Fruit fly (Drosophila melanogaster) whole organism, embryonic: ENCODE results near the gene Spn28B.
A peak's percentile ranks its signal among the peaks of the same experiment; 100 is the strongest.

ENCODE experiments used
- Ada2b ChIP-seq: fragments of 200-800 bp; sonication (Bioruptor generic); IDR thresholded peaks from 2 replicates; pipeline ENCODE4 v1.3.6; 2022; ENCODE audit warnings: missing biosample characterization, missing genetic modification characterization
- CG10366 ChIP-seq: fragments of 200-800 bp; sonication (Bioruptor generic); IDR thresholded peaks from 2 replicates; pipeline ENCODE4 v1.3.6; 2022; ENCODE audit warnings: missing biosample characterization, missing genetic modification characterization
- CG12299 ChIP-seq: fragments of 200-800 bp; sonication (Bioruptor generic); optimal IDR thresholded peaks from 2 replicates; lab custom pipeline; 2018; ENCODE audit warnings: missing biosample characterization, mild to moderate bottlenecking, missing genetic modification characterization
- CG13894 ChIP-seq: fragments of 200-800 bp; sonication (Bioruptor generic); optimal IDR thresholded peaks from 3 replicates; lab custom pipeline; 2018; ENCODE audit warnings: missing biosample characterization, mild to moderate bottlenecking, missing genetic modification characterization, moderate library complexity
- CG14014 ChIP-seq: fragments of 200-800 bp; sonication (Bioruptor generic); IDR thresholded peaks from 2 replicates; pipeline ENCODE4 v1.3.6; 2022; ENCODE audit warnings: missing biosample characterization, missing genetic modification characterization
- CG14441 ChIP-seq: fragments of 200-800 bp; sonication (Bioruptor generic); IDR thresholded peaks from 2 replicates; pipeline ENCODE4 v1.3.6; 2022; ENCODE audit warnings: missing biosample characterization, missing genetic modification characterization
- CG15269 ChIP-seq: fragments of 200-800 bp; sonication (Bioruptor generic); optimal IDR thresholded peaks from 2 replicates; lab custom pipeline; 2018; ENCODE audit warnings: missing biosample characterization, mild to moderate bottlenecking, missing genetic modification characterization, moderate library complexity
- CG1647 ChIP-seq: fragments of 200-800 bp; sonication (Bioruptor generic); optimal IDR thresholded peaks from 3 replicates; lab custom pipeline; 2016; ENCODE audit warnings: missing biosample characterization, missing genetic modification characterization
- CG17186 ChIP-seq: fragments of 200-800 bp; sonication (Bioruptor generic); optimal IDR thresholded peaks from 3 replicates; lab custom pipeline; 2017; ENCODE audit warnings: missing biosample characterization, missing genetic modification reagents, missing genetic modification characterization
- CG17361 ChIP-seq: fragments of 200-800 bp; sonication (Bioruptor generic); IDR thresholded peaks from 3 replicates; pipeline ENCODE4 v1.3.6; 2022; ENCODE audit warnings: missing biosample characterization, missing genetic modification characterization
- CG1792 ChIP-seq: fragments of 200-800 bp; sonication (Bioruptor generic); optimal IDR thresholded peaks from 2 replicates; lab custom pipeline; 2016; ENCODE audit warnings: missing biosample characterization, missing genetic modification characterization
- CG2120 ChIP-seq: fragments of 200-800 bp; sonication (Bioruptor generic); optimal IDR thresholded peaks from 3 replicates; lab custom pipeline; 2016; ENCODE audit warnings: missing biosample characterization, missing genetic modification characterization
- CG3163 ChIP-seq: fragments of 200-800 bp; sonication (Bioruptor generic); optimal IDR thresholded peaks from 3 replicates; lab custom pipeline; 2016; ENCODE audit warnings: missing biosample characterization, missing genetic modification characterization
- CG3726 ChIP-seq: fragments of 200-800 bp; sonication (Bioruptor generic); IDR thresholded peaks from 3 replicates; pipeline ENCODE4, ENCODE4 v1.3.6; 2022; ENCODE audit warnings: missing biosample characterization, missing genetic modification characterization
- CG42726 ChIP-seq: fragments of 200-800 bp; sonication (Bioruptor generic); IDR thresholded peaks from 2 replicates; pipeline ENCODE4 v1.3.6; 2022; ENCODE audit warnings: missing biosample characterization, missing genetic modification characterization; ENCODE audit not compliant: partially characterized antibody
- CG4282 ChIP-seq: fragments of 200-800 bp; sonication (Bioruptor generic); optimal IDR thresholded peaks from 2 replicates; lab custom pipeline; 2016; ENCODE audit warnings: missing biosample characterization, missing genetic modification characterization
- CG4328 ChIP-seq: fragments of 200-800 bp; sonication (Bioruptor generic); optimal IDR thresholded peaks from 3 replicates; lab custom pipeline; 2017; ENCODE audit warnings: missing biosample characterization, missing genetic modification reagents, missing genetic modification characterization
- CG4404 ChIP-seq: fragments of 200-800 bp; sonication (Bioruptor generic); IDR thresholded peaks from 2 replicates; pipeline ENCODE4 v1.3.6; 2022; ENCODE audit warnings: missing biosample characterization, missing genetic modification characterization
- CG5245 ChIP-seq: fragments of 200-800 bp; sonication (Bioruptor generic); optimal IDR thresholded peaks from 3 replicates; lab custom pipeline; 2016; ENCODE audit warnings: missing biosample characterization, missing genetic modification characterization
- CG7271 ChIP-seq: fragments of 200-800 bp; sonication (Bioruptor generic); optimal IDR thresholded peaks from 2 replicates; lab custom pipeline; 2018; ENCODE audit warnings: missing biosample characterization, mild to moderate bottlenecking, missing genetic modification characterization, moderate library complexity
- CG8089 ChIP-seq: fragments of 200-800 bp; sonication (Bioruptor generic); optimal IDR thresholded peaks from 3 replicates; lab custom pipeline; 2016; ENCODE audit warnings: missing biosample characterization, missing genetic modification characterization
- CG9817 ChIP-seq: fragments of 200-800 bp; sonication (Bioruptor generic); optimal IDR thresholded peaks from 2 replicates; lab custom pipeline; 2018; ENCODE audit warnings: missing biosample characterization, mild to moderate bottlenecking, missing genetic modification characterization, moderate library complexity
- D ChIP-seq, 2 experiments: fragments of 200-800 bp in 1 of 2; fragments of >200 bp in 1 of 2; sonication (Bioruptor generic) in 1 of 2; optimal IDR thresholded peaks; 2 replicates in 1 of 2; 3 replicates in 1 of 2; lab custom pipeline; 2017; ENCODE audit warnings: mild to moderate bottlenecking in 1 of 2, missing biosample characterization in 1 of 2, missing genetic modification characterization in 1 of 2, missing genetic modification reagents in 1 of 2
- Dbx ChIP-seq: fragments of 200-800 bp; sonication (Bioruptor generic); IDR thresholded peaks from 3 replicates; pipeline ENCODE4 v1.3.6; 2022; ENCODE audit warnings: missing biosample characterization, missing genetic modification characterization
- Doc3 ChIP-seq: fragments of 200-800 bp; sonication (Bioruptor generic); IDR thresholded peaks from 3 replicates; pipeline ENCODE4 v1.3.6; 2022; ENCODE audit warnings: missing biosample characterization, missing genetic modification characterization; ENCODE audit not compliant: partially characterized antibody
- Ets97D ChIP-seq: fragments of 200-800 bp; sonication (Bioruptor generic); optimal IDR thresholded peaks from 3 replicates; lab custom pipeline; 2016; ENCODE audit warnings: missing biosample characterization, missing genetic modification characterization
- Hand ChIP-seq: fragments of 200-800 bp; sonication (Bioruptor generic); optimal IDR thresholded peaks from 2 replicates; lab custom pipeline; 2017; ENCODE audit warnings: mild to moderate bottlenecking, missing biosample characterization, missing genetic modification reagents, missing genetic modification characterization
- Oaz ChIP-seq: fragments of 200-800 bp; sonication (Bioruptor generic); IDR thresholded peaks from 2 replicates; pipeline ENCODE4 v1.3.6; 2022; ENCODE audit warnings: missing biosample characterization, missing genetic modification characterization
- Opbp ChIP-seq: fragments of 200-800 bp; sonication (Bioruptor generic); IDR thresholded peaks from 3 replicates; pipeline ENCODE4 v1.3.6; 2022; ENCODE audit warnings: missing biosample characterization, missing genetic modification characterization; ENCODE audit not compliant: partially characterized antibody
- caup ChIP-seq: fragments of 200-800 bp; sonication (Bioruptor generic); optimal IDR thresholded peaks from 3 replicates; lab custom pipeline; 2017; ENCODE audit warnings: missing biosample characterization, mild to moderate bottlenecking, missing genetic modification characterization, moderate library complexity; ENCODE audit not compliant: severe bottlenecking
- chinmo ChIP-seq: fragments of 200-800 bp; sonication (Bioruptor generic); IDR thresholded peaks from 4 replicates; pipeline ENCODE4 v1.3.6; 2022; ENCODE audit warnings: missing biosample characterization, missing genetic modification characterization; ENCODE audit not compliant: partially characterized antibody
- crp ChIP-seq, 2 experiments: fragments of 200-800 bp; sonication (Bioruptor generic); optimal IDR thresholded peaks; 2 replicates in 1 of 2; 3 replicates in 1 of 2; lab custom pipeline; 2017; ENCODE audit warnings: missing biosample characterization in 2 of 2, missing genetic modification characterization in 2 of 2, mild to moderate bottlenecking in 1 of 2, moderate library complexity in 1 of 2
- cwo ChIP-seq: fragments of 200-800 bp; sonication (Bioruptor generic); optimal IDR thresholded peaks from 3 replicates; lab custom pipeline; 2017; ENCODE audit warnings: missing biosample characterization, missing genetic modification characterization, mild to moderate bottlenecking, moderate library complexity, missing genetic modification reagents
- dan ChIP-seq: fragments of 200-800 bp; sonication (Bioruptor generic); IDR thresholded peaks from 2 replicates; pipeline ENCODE4 v1.3.6; 2022; ENCODE audit warnings: missing biosample characterization, missing genetic modification characterization
- dpn ChIP-seq, 2 experiments: fragments of 200-800 bp; sonication (Bioruptor generic); optimal IDR thresholded peaks; 3 replicates each; lab custom pipeline; 2016; ENCODE audit warnings: missing biosample characterization in 2 of 2, missing genetic modification characterization in 2 of 2
- grn ChIP-seq: fragments of 200-800 bp; sonication (Bioruptor generic); optimal IDR thresholded peaks from 3 replicates; lab custom pipeline; 2017; ENCODE audit warnings: missing biosample characterization, missing genetic modification characterization
- her ChIP-seq: fragments of 200-800 bp; sonication (Bioruptor generic); optimal IDR thresholded peaks from 2 replicates; lab custom pipeline; 2016; ENCODE audit warnings: missing biosample characterization, missing genetic modification characterization
- kni ChIP-seq: fragments of 200-800 bp; sonication (Bioruptor generic); optimal IDR thresholded peaks from 3 replicates; lab custom pipeline; 2017; ENCODE audit warnings: mild to moderate bottlenecking, missing biosample characterization, missing genetic modification reagents, missing genetic modification characterization
- mirr ChIP-seq: fragments of 200-800 bp; sonication (Bioruptor generic); optimal IDR thresholded peaks from 3 replicates; lab custom pipeline; 2018; ENCODE audit warnings: missing biosample characterization, mild to moderate bottlenecking, missing genetic modification characterization
- onecut ChIP-seq: fragments of 200-800 bp; sonication (Bioruptor generic); IDR thresholded peaks from 2 replicates; pipeline ENCODE4 v1.3.6; 2022; ENCODE audit warnings: missing biosample characterization, missing genetic modification characterization
- pho ChIP-seq: fragments of 200-800 bp; sonication (Bioruptor generic); optimal IDR thresholded peaks from 2 replicates; lab custom pipeline; 2016; ENCODE audit warnings: missing biosample characterization, missing genetic modification characterization
- row ChIP-seq: fragments of 200-800 bp; sonication (Bioruptor generic); IDR thresholded peaks from 3 replicates; pipeline ENCODE4 v1.3.6; 2022; ENCODE audit warnings: missing biosample characterization, missing genetic modification characterization
- shn ChIP-seq: fragments of 200-800 bp; sonication (Bioruptor generic); optimal IDR thresholded peaks from 3 replicates; lab custom pipeline; 2016; ENCODE audit warnings: missing biosample characterization, missing genetic modification characterization
- sim ChIP-seq: fragments of 200-800 bp; sonication (Bioruptor generic); IDR thresholded peaks from 2 replicates; pipeline ENCODE4 v1.3.6; 2022; ENCODE audit warnings: missing biosample characterization, missing genetic modification characterization
- sisA ChIP-seq: fragments of 200-800 bp; sonication (Bioruptor generic); IDR thresholded peaks from 2 replicates; pipeline ENCODE4 v1.3.6; 2022; ENCODE audit warnings: missing biosample characterization, missing genetic modification characterization
- so ChIP-seq: fragments of 200-800 bp; sonication (Bioruptor generic); IDR thresholded peaks from 3 replicates; pipeline ENCODE4 v1.3.6; 2022; ENCODE audit warnings: missing biosample characterization, missing genetic modification characterization
- tin ChIP-seq: fragments of 200-800 bp; sonication (Bioruptor generic); optimal IDR thresholded peaks from 3 replicates; lab custom pipeline; 2016; ENCODE audit warnings: missing biosample characterization, missing genetic modification characterization
- tx ChIP-seq: fragments of 200-800 bp; sonication (Bioruptor generic); optimal IDR thresholded peaks from 2 replicates; lab custom pipeline; 2016; ENCODE audit warnings: missing biosample characterization, missing genetic modification characterization
- usp ChIP-seq: fragments of >200 bp; optimal IDR thresholded peaks from 2 replicates; lab custom pipeline; 2017; ENCODE audit warnings: missing biosample characterization, missing genetic modification characterization
- vfl ChIP-seq: fragments of 200-800 bp; sonication (Bioruptor generic); optimal IDR thresholded peaks from 2 replicates; lab custom pipeline; 2016; ENCODE audit warnings: missing biosample characterization, missing genetic modification characterization

Gene Spn28B

DNA sequence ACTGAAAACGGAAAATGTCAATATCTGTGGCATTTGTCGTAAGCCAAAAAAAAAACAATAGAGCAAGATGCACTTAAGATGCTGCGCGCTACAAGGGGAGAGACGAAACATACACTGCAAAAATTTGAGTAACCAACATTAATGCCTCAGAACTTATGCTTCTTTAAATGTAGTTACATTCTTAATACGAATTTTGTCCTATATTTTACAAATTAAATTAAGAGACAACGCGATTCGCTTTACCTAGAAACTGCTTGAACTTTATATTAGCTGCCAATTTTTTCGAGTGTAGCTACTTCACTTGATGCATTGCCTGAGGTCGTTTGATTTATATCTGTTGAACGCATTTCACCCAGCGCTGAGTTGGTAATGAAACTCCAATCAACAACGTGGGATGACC lies 15.1 kb downstream of the Spn28B start:
- TF ChIP-seq tx (GFP tag; lab: Kevin White, UChicago) = peak; percentile 44
- TF ChIP-seq onecut (GFP tag; lab: Robert Waterston, UW) = peak; percentile 87
- TF ChIP-seq CG15269 (tag; lab: Kevin White, UChicago) = peak; percentile 49
- TF ChIP-seq CG3726 (GFP tag; lab: Robert Waterston, UW) = peak; percentile 70; the same call in 2 of the 3 replicates
- TF ChIP-seq CG3163 (GFP tag; lab: Kevin White, UChicago) = peak; percentile 51
- TF ChIP-seq CG17361 (GFP tag; lab: Robert Waterston, UW) = peak; percentile 90
- TF ChIP-seq Doc3 (GFP tag; lab: Robert Waterston, UW) = no peak
- peak; percentile 53 for TF ChIP-seq Ets97D
- TF ChIP-seq chinmo (GFP tag; lab: Robert Waterston, UW) = no peak
- peak; percentile 59 for TF ChIP-seq Ada2b (GFP tag; lab: Robert Waterston, UW)
- peak; percentile 36 for TF ChIP-seq CG7271 (tag; lab: Kevin White, UChicago)
- peak; percentile 92 for TF ChIP-seq CG4404 (GFP tag; lab: Robert Waterston, UW)
- peak; percentile 77 to 83 for TF ChIP-seq dpn (GFP tag; optimal IDR thresholded peaks at IDR 0.05; lab: Kevin White, UChicago)
- TF ChIP-seq Oaz (GFP tag; lab: Robert Waterston, UW) = peak; percentile 41; the same call in 1 of the 2 replicates
- TF ChIP-seq CG10366 = peak; percentile 76
- TF ChIP-seq kni = peak; percentile 85
- TF ChIP-seq crp (GFP tag; optimal IDR thresholded peaks at IDR 0.05; lab: Kevin White, UChicago) = peak in 1 of 2 experiments; percentile 24
- no peak for TF ChIP-seq CG13894
- TF ChIP-seq usp (GFP tag; lab: Kevin White, UChicago) = no peak
- TF ChIP-seq her (GFP tag; lab: Kevin White, UChicago) = peak; percentile 17
- TF ChIP-seq CG1792 (GFP tag; lab: Kevin White, UChicago) = peak; percentile 64
- no peak for TF ChIP-seq CG42726 (GFP tag; lab: Robert Waterston, UW)
- TF ChIP-seq D (optimal IDR thresholded peaks at IDR 0.05; lab: Kevin White, UChicago) = no peak
- peak; percentile 94 for TF ChIP-seq D (GFP tag; optimal IDR thresholded peaks at IDR 0.05; lab: Kevin White, UChicago)
- peak; percentile 46 for TF ChIP-seq CG9817 (tag; lab: Kevin White, UChicago)
- no peak for TF ChIP-seq Opbp
- peak; percentile 90 for TF ChIP-seq CG5245 (GFP tag; lab: Kevin White, UChicago)
- no peak; the same call in 1 of the 2 replicates for TF ChIP-seq CG14441 (GFP tag; lab: Robert Waterston, UW)
- TF ChIP-seq tin (GFP tag; lab: Kevin White, UChicago) = peak; percentile 91
- TF ChIP-seq pho (GFP tag; lab: Kevin White, UChicago) = peak; percentile 8
- peak; percentile 87 for TF ChIP-seq dan (GFP tag; lab: Robert Waterston, UW)
- peak; percentile 77 for TF ChIP-seq CG1647
- TF ChIP-seq caup = peak; percentile 25
- peak; percentile 37; the same call in 1 of the 2 replicates for TF ChIP-seq CG14014 (GFP tag; lab: Robert Waterston, UW)
- TF ChIP-seq so (GFP tag; lab: Robert Waterston, UW) = peak; percentile 80; the same call in 2 of the 3 replicates
- TF ChIP-seq CG12299 (tag; lab: Kevin White, UChicago) = peak; percentile 56
- TF ChIP-seq sisA (GFP tag; lab: Robert Waterston, UW) = peak; percentile 84
- no peak for TF ChIP-seq cwo (GFP tag; lab: Kevin White, UChicago)
- TF ChIP-seq mirr = no peak
- TF ChIP-seq shn (GFP tag; lab: Kevin White, UChicago) = peak; percentile 35
- TF ChIP-seq Dbx (GFP tag; lab: Robert Waterston, UW) = no peak
- TF ChIP-seq grn (GFP tag; lab: Kevin White, UChicago) = peak; percentile 70
- TF ChIP-seq CG8089 (GFP tag; lab: Kevin White, UChicago) = peak; percentile 74
- TF ChIP-seq CG4328 = peak; percentile 58
- no peak for TF ChIP-seq Hand (GFP tag; lab: Kevin White, UChicago)
- peak; percentile 75 for TF ChIP-seq CG17186 (GFP tag; lab: Kevin White, UChicago)
- TF ChIP-seq CG4282 (GFP tag; lab: Kevin White, UChicago) = peak; percentile 48
- peak; percentile 92 for TF ChIP-seq sim (GFP tag; lab: Robert Waterston, UW)
- no peak for TF ChIP-seq CG2120 (GFP tag; lab: Kevin White, UChicago)
- TF ChIP-seq vfl (GFP tag; lab: Kevin White, UChicago) = peak; percentile 4
- TF ChIP-seq row (GFP tag; lab: Robert Waterston, UW) = peak; percentile 82
